Fruit fly (Drosophila melanogaster): Measurements from ENCODE around the gene CG11537.

Gene CG11537

dm6 chr3L:3179474-3179873, 36.2 kb upstream of the CG11537 start (continued):
- no peak for TF ChIP-seq CG2129 (GFP tag; IDR thresholded peaks at IDR 0.05; ENCODE audit: partially characterized antibody)
- peak; percentile 94 for TF ChIP-seq gro (GFP tag; optimal IDR thresholded peaks at IDR 0.05)
- TF ChIP-seq B-H1 (GFP tag; IDR thresholded peaks at IDR 0.05) = peak; percentile 90
- peak; percentile 86 for TF ChIP-seq CG11247 (GFP tag; IDR thresholded peaks at IDR 0.05)
- TF ChIP-seq fd3F (GFP tag; optimal IDR thresholded peaks at IDR 0.05) = peak; percentile 80
- TF ChIP-seq Lim3 (GFP tag; IDR thresholded peaks at IDR 0.05) = 0 out of 2 replicates have a peak, but pooled peaks have one; percentile 38
- peak; percentile 63 for TF ChIP-seq CG4707 (GFP tag; optimal IDR thresholded peaks at IDR 0.05)
- peak; percentile 89 for TF ChIP-seq CG32532 (GFP tag; IDR thresholded peaks at IDR 0.05)
- TF ChIP-seq Dref (GFP tag; IDR thresholded peaks at IDR 0.05) = no peak
- TF ChIP-seq CG34224 (GFP tag; IDR thresholded peaks at IDR 0.05; ENCODE audit: partially characterized antibody) = no peak
- no peak for TF ChIP-seq Sox100B (GFP tag; optimal IDR thresholded peaks at IDR 0.05)
- TF ChIP-seq CG1529 (GFP tag; optimal IDR thresholded peaks at IDR 0.05) = peak; percentile 62
- TF ChIP-seq CG9609 (GFP tag; optimal IDR thresholded peaks at IDR 0.05) = peak; percentile 69
- peak in 1 of 2 experiments; percentile 89 for TF ChIP-seq Pdp1 (GFP tag; optimal IDR thresholded peaks at IDR 0.05)
- peak; percentile 66 for TF ChIP-seq btn (GFP tag; optimal IDR thresholded peaks at IDR 0.05)
- TF ChIP-seq Oli (tag; optimal IDR thresholded peaks at IDR 0.05) = peak; percentile 87
- peak; percentile 83 for TF ChIP-seq D19B (GFP tag; optimal IDR thresholded peaks at IDR 0.05)
- TF ChIP-seq CG9817 (tag; optimal IDR thresholded peaks at IDR 0.05) = peak; percentile 76
- TF ChIP-seq CG15073 (GFP tag; optimal IDR thresholded peaks at IDR 0.05) = peak; percentile 40
- no peak for TF ChIP-seq bbx (GFP tag; IDR thresholded peaks at IDR 0.05; ENCODE audit: partially characterized antibody)
- peak; percentile 18 for TF ChIP-seq CG17186 (GFP tag; optimal IDR thresholded peaks at IDR 0.05)
- TF ChIP-seq CG3726 (GFP tag; IDR thresholded peaks at IDR 0.05) = peak; percentile 85
- peak; percentile 87 for TF ChIP-seq phol (tag; optimal IDR thresholded peaks at IDR 0.05)
- peak; percentile 65 for TF ChIP-seq dan (GFP tag; IDR thresholded peaks at IDR 0.05)
- peak; percentile 45 for TF ChIP-seq Fer2 (tag; optimal IDR thresholded peaks at IDR 0.05)
- TF ChIP-seq exex (tag; optimal IDR thresholded peaks at IDR 0.05) = peak; percentile 59
- peak; percentile 90 for TF ChIP-seq CG16779 (GFP tag; IDR thresholded peaks at IDR 0.05)
- TF ChIP-seq Taf1 (GFP tag; IDR thresholded peaks at IDR 0.05) = peak; percentile 82
- peak; percentile 76 for TF ChIP-seq her (GFP tag; optimal IDR thresholded peaks at IDR 0.05)
- TF ChIP-seq gsb (GFP tag; IDR thresholded peaks at IDR 0.05) = peak; percentile 88
- TF ChIP-seq CG5180 (GFP tag; optimal IDR thresholded peaks at IDR 0.05) = no peak
- no peak for TF ChIP-seq cg (GFP tag; optimal IDR thresholded peaks at IDR 0.05)
- TF ChIP-seq p53 (GFP tag; optimal IDR thresholded peaks at IDR 0.05) = no peak
- peak; percentile 80 for TF ChIP-seq CG9727 (GFP tag; optimal IDR thresholded peaks at IDR 0.05)
- TF ChIP-seq vnd (GFP tag; IDR thresholded peaks at IDR 0.05; ENCODE audit: partially characterized antibody) = no peak
- peak; percentile 79 for TF ChIP-seq CG10209 (GFP tag; optimal IDR thresholded peaks at IDR 0.05)

- TF ChIP-seq chn (GFP tag; optimal IDR thresholded peaks at IDR 0.05) (peak; percentile 78), Hr51 (GFP tag; optimal IDR thresholded peaks at IDR 0.05) (peak in 1 of 2 experiments; percentile 74), fd3F (GFP tag; optimal IDR thresholded peaks at IDR 0.05) (peak; percentile 43), CG5953 (GFP tag; IDR thresholded peaks at IDR 0.05) (no peak), CG10274 (GFP tag; optimal IDR thresholded peaks at IDR 0.05) (no peak), CG11456 (GFP tag; IDR thresholded peaks at IDR 0.05) (peak; percentile 57; the same call in 2 of the 3 replicates), Lhr (GFP tag; optimal IDR thresholded peaks at IDR 0.05) (peak; percentile 72), sima (GFP tag; optimal IDR thresholded peaks at IDR 0.05) (no peak), Max (GFP tag; optimal IDR thresholded peaks at IDR 0.05) (peak; percentile 43), CG5180 (GFP tag; optimal IDR thresholded peaks at IDR 0.05) (no peak), CG8281 (tag; optimal IDR thresholded peaks at IDR 0.05) (no peak), wdn (GFP tag; IDR thresholded peaks at IDR 0.05) (no peak), inv (GFP tag; IDR thresholded peaks at IDR 0.05; ENCODE audit: partially characterized antibody) (peak; percentile 87), CG15011 (GFP tag; optimal IDR thresholded peaks at IDR 0.05) (no peak), Nf-YA (GFP tag; IDR thresholded peaks at IDR 0.05) (no peak), Asciz (GFP tag; optimal IDR thresholded peaks at IDR 0.05) (no peak), amos (GFP tag; IDR thresholded peaks at IDR 0.05; ENCODE audit: partially characterized antibody) (peak; percentile 79)
Measured at dm6 chr3L:3178530-3179096, 35.4 kb upstream of the CG11537 start, which contains the start of the genes MnM and Girdin. TSS of gene MnM (minus strand) at chr3L:3178580. TSS of gene Girdin (plus strand) at chr3L:3178930.

All from whole organism, embryonic.